Fruit fly (Drosophila melanogaster): ENCODE measurements around the gene Sf3a1.

Sf3a1 gene

DNA sequence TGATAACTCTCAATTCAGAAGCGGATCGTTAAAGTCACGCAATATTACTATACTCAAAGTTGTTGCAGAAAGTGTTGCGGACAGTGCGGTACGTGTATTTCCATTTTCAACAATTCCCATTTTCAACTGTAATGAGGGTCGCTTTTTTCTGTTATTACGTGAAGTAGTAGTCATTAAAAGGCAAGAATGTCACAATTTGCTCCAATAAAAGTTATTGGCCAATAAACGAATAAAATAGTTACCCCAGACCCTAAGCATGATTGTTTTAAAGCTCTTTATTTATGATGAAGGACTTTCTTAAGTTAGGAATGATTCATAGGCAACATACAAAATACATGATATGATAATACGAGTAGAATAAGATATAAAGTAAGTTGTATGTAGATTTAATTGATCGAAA lies 5.2 kb upstream of the Sf3a1 start (continued):
- TF ChIP-seq NfI (GFP tag; optimal IDR thresholded peaks at IDR 0.05) (peak; percentile 31), Nf-YA (GFP tag; IDR thresholded peaks at IDR 0.05) (no peak), CG6813 (GFP tag; optimal IDR thresholded peaks at IDR 0.05) (peak; percentile 17), odd (GFP tag; optimal IDR thresholded peaks at IDR 0.05) (peak; percentile 4), CG13296 (GFP tag; optimal IDR thresholded peaks at IDR 0.05) (peak; percentile 53), B-H2 (GFP tag; optimal IDR thresholded peaks at IDR 0.05) (peak; percentile 26), CG8290 (GFP tag; optimal IDR thresholded peaks at IDR 0.05) (no peak), CG8290 (tag; optimal IDR thresholded peaks at IDR 0.05) (peak in 1 of 2 experiments; percentile 26), CG15269 (tag; optimal IDR thresholded peaks at IDR 0.05) (peak; percentile 71), unpg (GFP tag; optimal IDR thresholded peaks at IDR 0.05) (peak; percentile 56), CG10979 (tag; optimal IDR thresholded peaks at IDR 0.05) (no peak), CG3281 (GFP tag; optimal IDR thresholded peaks at IDR 0.05) (peak; percentile 36), CG12219 (GFP tag; optimal IDR thresholded peaks at IDR 0.05) (no peak)

- TF ChIP-seq CG10959 (GFP tag; IDR thresholded peaks at IDR 0.05) = no peak
- no peak for TF ChIP-seq rib (GFP tag; IDR thresholded peaks at IDR 0.05)
- no peak for TF ChIP-seq CG4404 (GFP tag; IDR thresholded peaks at IDR 0.05)
- TF ChIP-seq CG10267 (tag; optimal IDR thresholded peaks at IDR 0.05) = no peak
- TF ChIP-seq dmrt11E (tag; optimal IDR thresholded peaks at IDR 0.05) = no peak
- TF ChIP-seq Gug (GFP tag; IDR thresholded peaks at IDR 0.05) = no peak
- TF ChIP-seq CkIIα-i1 (GFP tag; IDR thresholded peaks at IDR 0.05) = no peak
- no peak for TF ChIP-seq CG9797 (GFP tag; optimal IDR thresholded peaks at IDR 0.05)
- no peak for TF ChIP-seq CG3407 (GFP tag; optimal IDR thresholded peaks at IDR 0.05)
- TF ChIP-seq CG7556 (GFP tag; optimal IDR thresholded peaks at IDR 0.05) = no peak
- no peak for TF ChIP-seq pzg (GFP tag; optimal IDR thresholded peaks at IDR 0.05)
- TF ChIP-seq mld (GFP tag; IDR thresholded peaks at IDR 0.05; ENCODE audit: partially characterized antibody) = no peak
- no peak for TF ChIP-seq Bteb2 (GFP tag; optimal IDR thresholded peaks at IDR 0.05)
- TF ChIP-seq CG32772 (GFP tag; IDR thresholded peaks at IDR 0.05) = no peak
- no peak for TF ChIP-seq Dfd (GFP tag; optimal IDR thresholded peaks at IDR 0.05)
- no peak for TF ChIP-seq CG7987 (GFP tag; optimal IDR thresholded peaks at IDR 0.05)
- no peak for TF ChIP-seq Poxn (GFP tag; IDR thresholded peaks at IDR 0.05)
- TF ChIP-seq br (optimal IDR thresholded peaks at IDR 0.05) = no peak
- no peak for TF ChIP-seq Optix (GFP tag; IDR thresholded peaks at IDR 0.05)
Observed at dm6 chr3R:17003468-17003867, 1.3 kb upstream of the Sf3a1 start.

dm6 chr3R:16996059-16996959 lies 5.8 kb downstream of the Sf3a1 start, which contains the start of the genes EMC2A and CG3534:
TSS of gene EMC2A (minus strand) at chr3R:16996071.
TSS of gene CG3534 (plus strand) at chr3R:16996446.
- TF ChIP-seq D19A (tag; optimal IDR thresholded peaks at IDR 0.05) = peak; percentile 37
- TF ChIP-seq CG10267 (tag; optimal IDR thresholded peaks at IDR 0.05) = peak; percentile 43
- no peak for TF ChIP-seq prd (optimal IDR thresholded peaks at IDR 0.05)
- TF ChIP-seq prd (GFP tag; IDR thresholded peaks at IDR 0.05) = no peak; the same call in 2 of the 3 replicates
- TF ChIP-seq Xbp1 (GFP tag; optimal IDR thresholded peaks at IDR 0.05) = no peak
- peak; percentile 25 for TF ChIP-seq Nf-YC (tag; optimal IDR thresholded peaks at IDR 0.05)
- TF ChIP-seq sc (optimal IDR thresholded peaks at IDR 0.05) = no peak
- TF ChIP-seq sc (GFP tag; optimal IDR thresholded peaks at IDR 0.05) = no peak
- TF ChIP-seq CG10321 (GFP tag; IDR thresholded peaks at IDR 0.05) = no peak
- peak; percentile 2 for TF ChIP-seq CG12659 (GFP tag; optimal IDR thresholded peaks at IDR 0.05)
- TF ChIP-seq bbx (GFP tag; IDR thresholded peaks at IDR 0.05; ENCODE audit: partially characterized antibody) = peak; percentile 16; the same call in 1 of the 2 replicates
- TF ChIP-seq luna (GFP tag; optimal IDR thresholded peaks at IDR 0.05) = no peak
- TF ChIP-seq CG7357 (GFP tag; IDR thresholded peaks at IDR 0.05) = no peak
- TF ChIP-seq CG13775 (GFP tag; optimal IDR thresholded peaks at IDR 0.05) = no peak
- no peak for TF ChIP-seq CG5180 (GFP tag; optimal IDR thresholded peaks at IDR 0.05)
- TF ChIP-seq CG5245 (GFP tag; optimal IDR thresholded peaks at IDR 0.05) = no peak
- 0 out of 2 replicates have a peak, but pooled peaks have one; percentile 31 for TF ChIP-seq Drgx (GFP tag; IDR thresholded peaks at IDR 0.05)
- no peak for TF ChIP-seq Chrac-16 (GFP tag; optimal IDR thresholded peaks at IDR 0.05)
- no peak for TF ChIP-seq ewg (GFP tag; optimal IDR thresholded peaks at IDR 0.05)
